Worm (Caenorhabditis elegans) whole organism, L1 larva: ENCODE measurements around the gene F23F1.10.

ENCODE experiments used
- alr-1 ChIP-seq: fragments of 200-800 bp; sonication (Bioruptor generic); optimal IDR thresholded peaks from 2 replicates; lab custom pipeline; 2018; ENCODE audit warnings: borderline replicate concordance, mild to moderate bottlenecking, missing genetic modification characterization, missing compliant biosample characterization
- ama-1 ChIP-seq: fragments of 150-350 bp; optimal IDR thresholded peaks from 2 replicates; lab custom pipeline; 2014
- ceh-8 ChIP-seq: fragments of 200-800 bp; sonication (Bioruptor generic); optimal IDR thresholded peaks from 2 replicates; lab custom pipeline; 2018; ENCODE audit warnings: mild to moderate bottlenecking, missing genetic modification characterization, moderate library complexity, missing compliant biosample characterization
- elt-3 ChIP-seq, 6 experiments: fragments of 150-350 bp in 1 of 6; sonication (generic microtip); optimal IDR thresholded peaks; 2 replicates each; lab custom pipeline; 2017 to 2018; ENCODE audit warnings: missing biosample characterization in 6 of 6, missing genetic modification characterization in 6 of 6, inconsistent platforms in 1 of 6
- hlh-17 ChIP-seq: fragments of 200-800 bp; sonication (Bioruptor generic); optimal IDR thresholded peaks from 2 replicates; lab custom pipeline; 2018; ENCODE audit warnings: missing genetic modification characterization, mild to moderate bottlenecking, missing compliant biosample characterization, moderate library complexity, borderline replicate concordance
- nhr-47 ChIP-seq: sonication (generic microtip); optimal IDR thresholded peaks from 2 replicates; lab custom pipeline; 2016; ENCODE audit warnings: mild to moderate bottlenecking, missing genetic modification characterization, moderate library complexity, missing compliant biosample characterization
- nhr-84 ChIP-seq: sonication (generic microtip); optimal IDR thresholded peaks from 2 replicates; lab custom pipeline; 2017; ENCODE audit warnings: missing biosample characterization, missing genetic modification characterization
- nhr-85 ChIP-seq: sonication (generic microtip); peaks from one replicate; lab custom pipeline; 2016; ENCODE audit warnings: missing genetic modification characterization, inconsistent platforms, missing compliant biosample characterization
- snpc-4 ChIP-seq: fragments of 150-350 bp; optimal IDR thresholded peaks from 2 replicates; lab custom pipeline; 2014; ENCODE audit warnings: missing biosample characterization, missing genetic modification characterization

- TF ChIP-seq ama-1 (lab: Kevin White, UChicago) (no peak), hlh-17 (no peak), nhr-85 (tag; lab: Kevin White, UChicago) (no peak), nhr-47 (tag; lab: Kevin White, UChicago) (no peak), alr-1 (no peak), elt-3 (tag; optimal IDR thresholded peaks at IDR 0.05; lab: Kevin White, UChicago) (no peak), snpc-4 (no peak), nhr-84 (tag; lab: Kevin White, UChicago) (no peak), ceh-8 (no peak)
Measured at ce11 chrII:23739-24138, 18.0 kb downstream of the F23F1.10 start.
